Worm (Caenorhabditis elegans) whole organism, young adult: ENCODE results near the gene C13F10.1.

Experiments used
- F57C9.4 ChIP-seq: sonication (generic microtip); optimal IDR thresholded peaks from 2 replicates; lab custom pipeline; 2017; ENCODE audit warnings: mild to moderate bottlenecking, missing genetic modification characterization, missing compliant biosample characterization
- Y67H2A.10 ChIP-seq: fragments of 200-800 bp; sonication (Bioruptor generic); conservative IDR thresholded peaks from 2 replicates; pipeline ENCODE4 v1.3.6; 2022; ENCODE audit warnings: missing genetic modification reagents, missing genetic modification characterization, missing compliant biosample characterization

DNA sequence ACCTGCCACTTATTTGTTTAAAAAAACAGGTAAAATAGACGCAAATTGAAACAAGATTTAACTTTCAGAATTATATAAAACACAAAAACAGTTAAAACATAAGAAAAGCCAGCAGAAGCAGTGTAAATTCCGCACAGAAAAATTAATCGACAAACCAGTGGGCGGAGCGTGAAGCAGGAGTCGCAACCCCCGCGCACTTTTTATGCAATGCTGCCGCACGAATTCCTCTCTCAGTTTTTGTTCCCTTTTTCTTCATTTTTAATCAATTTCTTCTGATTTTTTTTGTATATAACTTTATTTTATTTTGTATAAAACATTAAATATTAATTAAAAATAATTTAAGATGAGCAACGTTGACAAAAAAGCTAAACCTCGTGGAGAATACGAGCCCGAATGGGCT lies 7.0 kb downstream of the C13F10.1 start, which contains the start of the genes gei-6 and krr-1:
- TF ChIP-seq F57C9.4 (tag; lab: Kevin White, UChicago) (no peak), Y67H2A.10 (GFP tag; lab: Robert Waterston, UW) (no peak)
